Worm (Caenorhabditis elegans): ENCODE measurements around the gene F19B10.10.

The F19B10.10 gene

ce11 chrII:3701305-3701704, 20.1 kb upstream of the F19B10.10 start, which contains the start of gene srx-105:
Gene srx-105, minus strand, starts transcription at chrII:3701405.
- TF ChIP-seq F49E8.2 (tag; optimal IDR thresholded peaks at IDR 0.05; ENCODE audit: insufficient read depth) (no peak), lin-26 (GFP tag; IDR thresholded peaks at IDR 0.05) (no peak), athp-1 (tag; optimal IDR thresholded peaks at IDR 0.05) (no peak), attf-6 (GFP tag; IDR thresholded peaks at IDR 0.05) (no peak), hsf-1 (GFP tag; IDR thresholded peaks at IDR 0.05) (no peak), B0336.3 (GFP tag; IDR thresholded peaks at IDR 0.05) (no peak), snpc-1.1 (tag; optimal IDR thresholded peaks at IDR 0.05; ENCODE audit: insufficient read depth) (no peak), let-526 (GFP tag; IDR thresholded peaks at IDR 0.05) (no peak), egl-18 (GFP tag; IDR thresholded peaks at IDR 0.05) (no peak)

- TF ChIP-seq T26A5.8 (tag; optimal IDR thresholded peaks at IDR 0.05) = no peak
Measured at ce11 chrII:3699591-3699990, 18.4 kb upstream of the F19B10.10 start, which contains the start of gene srx-104. Gene srx-104, minus strand, starts transcription at chrII:3699691.

- no peak for TF ChIP-seq fkh-3 (tag; optimal IDR thresholded peaks at IDR 0.05)
Measured at ce11 chrII:3694664-3695063, 13.4 kb upstream of the F19B10.10 start, which contains the start of gene srx-102. Gene srx-102, minus strand, starts transcription at chrII:3694764.

- TF ChIP-seq lsy-27 (tag; optimal IDR thresholded peaks at IDR 0.05; ENCODE audit: borderline replicate concordance, insufficient read depth) = no peak
Measured at ce11 chrII:3690646-3691045, 9.4 kb upstream of the F19B10.10 start, which contains the start of gene srx-101. Gene srx-101, minus strand, starts transcription at chrII:3690746.

- TF ChIP-seq K11D2.4 (GFP tag; IDR thresholded peaks at IDR 0.05) (0 out of 2 replicates have a peak, but pooled peaks have one; percentile 30), F55B11.4 (tag; optimal IDR thresholded peaks at IDR 0.05; ENCODE audit: borderline replicate concordance, insufficient read depth) (no peak), egrh-3 (GFP tag; IDR thresholded peaks at IDR 0.05) (peak; percentile 27; the same call in 1 of the 2 replicates), zfh-2 (GFP tag; conservative IDR thresholded peaks at IDR 0.05) (peak; percentile 73), lin-54 (GFP tag; optimal IDR thresholded peaks at IDR 0.05) (no peak), ceh-58 (GFP tag; IDR thresholded peaks at IDR 0.05) (0 out of 2 replicates have a peak, but pooled peaks have one; percentile 21), ama-1 (optimal IDR thresholded peaks at IDR 0.05) (no peak), ama-1 (GFP tag; optimal IDR thresholded peaks at IDR 0.05) (no peak), hlh-12 (tag; optimal IDR thresholded peaks at IDR 0.05) (no peak)
Measured at ce11 chrII:3688333-3688732, 7.1 kb upstream of the F19B10.10 start, which contains the start of gene ifas-1. Gene ifas-1, minus strand, starts transcription at chrII:3688719.

ce11 chrII:3684487-3685067, 3.4 kb upstream of the F19B10.10 start:
- TF ChIP-seq atf-7 (tag; optimal IDR thresholded peaks at IDR 0.05) (peak; percentile 64), ztf-6 (GFP tag; IDR thresholded peaks at IDR 0.05) (no peak), cebp-1 (GFP tag; IDR thresholded peaks at IDR 0.05) (peak; percentile 95), cebp-1 (tag; optimal IDR thresholded peaks at IDR 0.05) (peak; percentile 99), nfyb-1 (GFP tag; IDR thresholded peaks at IDR 0.05) (0 out of 2 replicates have a peak, but pooled peaks have one; percentile 55), nhr-80 (tag; optimal IDR thresholded peaks at IDR 0.05) (peak; percentile 4)

ce11 chrII:3682770-3683234, 1.6 kb upstream of the F19B10.10 start, which contains the start of gene F19B10.1:
Gene F19B10.1, plus strand, starts transcription at chrII:3683184.
- TF ChIP-seq F23B12.7 (tag; optimal IDR thresholded peaks at IDR 0.05; ENCODE audit: insufficient read depth) (peak; percentile 18), nhr-90 (tag; optimal IDR thresholded peaks at IDR 0.05) (no peak), Y53G8AR.9 (GFP tag; conservative IDR thresholded peaks at IDR 0.05) (0 out of 2 replicates have a peak, but pooled peaks have one; percentile 31), tbp1 (GFP tag; optimal IDR thresholded peaks at IDR 0.05) (peak; percentile 37), lin-35 (GFP tag; optimal IDR thresholded peaks at IDR 0.05) (peak in 1 of 3 experiments; percentile 92), dox-1 (GFP tag; IDR thresholded peaks at IDR 0.05) (0 out of 2 replicates have a peak, but pooled peaks have one; percentile 44), hlh-26 (GFP tag; conservative IDR thresholded peaks at IDR 0.05) (no peak), efl-1 (GFP tag; optimal IDR thresholded peaks at IDR 0.05) (peak; percentile 33), dpl-1 (GFP tag; optimal IDR thresholded peaks at IDR 0.05) (peak; percentile 60), nhr-80 (tag; optimal IDR thresholded peaks at IDR 0.05) (peak; percentile 61), lin-54 (GFP tag; optimal IDR thresholded peaks at IDR 0.05) (peak; percentile 80), nfya-1 (tag; optimal IDR thresholded peaks at IDR 0.05; ENCODE audit: borderline replicate concordance, insufficient read depth) (no peak), nfyb-1 (GFP tag; IDR thresholded peaks at IDR 0.05) (peak; percentile 71; the same call in 1 of the 2 replicates)
